Fruit fly (Drosophila melanogaster) whole organism, larva: Measurements from ENCODE around the gene mRpL39.

ENCODE experiments used
- noc ChIP-seq: fragments of 200-800 bp; sonication (Bioruptor generic); optimal IDR thresholded peaks from 3 replicates; lab custom pipeline; 2019; ENCODE audit warnings: missing biosample characterization, mild to moderate bottlenecking, missing genetic modification characterization, moderate library complexity

Gene mRpL39

dm6 chr3L:14999284-15000019 lies at the start of gene mRpL39, which contains the start of gene Prosbeta2:
TSS of gene mRpL39 (minus strand) at chr3L:14999666.
TSS of gene Prosbeta2 (plus strand) at chr3L:14999951.
- TF ChIP-seq noc = no peak

dm6 chr3L:15048091-15048490 lies 48.6 kb upstream of the mRpL39 start:
- TF ChIP-seq noc = no peak

dm6 chr3L:15047606-15048005 lies 48.1 kb upstream of the mRpL39 start:
- no peak for TF ChIP-seq noc

- no peak for TF ChIP-seq noc
Observed at dm6 chr3L:15045114-15045513, 45.6 kb upstream of the mRpL39 start.

- TF ChIP-seq noc = no peak
Observed at dm6 chr3L:15043874-15044336, 44.4 kb upstream of the mRpL39 start, which contains the start of gene ind. TSS of gene ind (minus strand) at chr3L:15043924.

- no peak for TF ChIP-seq noc
Observed at dm6 chr3L:15043465-15043864, 44.0 kb upstream of the mRpL39 start.

- TF ChIP-seq noc = no peak
Observed at dm6 chr3L:15042470-15042869, 43.0 kb upstream of the mRpL39 start, which contains the start of gene Rpn12R. TSS of gene Rpn12R (minus strand) at chr3L:15042570.

dm6 chr3L:15040329-15040886 lies 40.9 kb upstream of the mRpL39 start:
- TF ChIP-seq noc = no peak

- no peak for TF ChIP-seq noc
Observed at dm6 chr3L:15039510-15039909, 40.0 kb upstream of the mRpL39 start.

- TF ChIP-seq noc = no peak
Observed at dm6 chr3L:15035585-15035984, 36.1 kb upstream of the mRpL39 start.

dm6 chr3L:15034714-15035076 lies 35.2 kb upstream of the mRpL39 start:
- TF ChIP-seq noc = no peak

- no peak for TF ChIP-seq noc
Observed at dm6 chr3L:15034061-15034713, 34.7 kb upstream of the mRpL39 start.

- no peak for TF ChIP-seq noc
Observed at dm6 chr3L:15031773-15032172, 32.3 kb upstream of the mRpL39 start.

- no peak for TF ChIP-seq noc
Observed at dm6 chr3L:15023192-15023591, 23.7 kb upstream of the mRpL39 start, which contains the start of gene CG32148. TSS of gene CG32148 (plus strand) at chr3L:15023492.

dm6 chr3L:15021008-15021407 lies 21.5 kb upstream of the mRpL39 start:
- no peak for TF ChIP-seq noc

- TF ChIP-seq noc = no peak
Observed at dm6 chr3L:15013957-15014692, 14.7 kb upstream of the mRpL39 start, which contains the start of gene Reck. TSS of gene Reck (minus strand) at chr3L:15014062.

dm6 chr3L:15013296-15013695 lies 13.8 kb upstream of the mRpL39 start:
- no peak for TF ChIP-seq noc
